Worm (Caenorhabditis elegans) whole organism, midembryonic: ENCODE measurements around the gene C47A4.3.

Experiments
- T22C8.4 ChIP-seq: fragments of 200-800 bp; sonication (Bioruptor generic); IDR thresholded peaks from 2 replicates; pipeline ENCODE4 v1.3.6; 2022; ENCODE audit warnings: missing genetic modification characterization, missing compliant biosample characterization
- cog-1 ChIP-seq: sonication (generic microtip); optimal IDR thresholded peaks from 2 replicates; lab custom pipeline; 2016; ENCODE audit warnings: missing genetic modification characterization, missing compliant biosample characterization
- flt-1 ChIP-seq: fragments of 200-800 bp; sonication (Bioruptor generic); IDR thresholded peaks from 2 replicates; pipeline ENCODE4 v1.3.6; 2022; ENCODE audit warnings: missing genetic modification characterization, missing compliant biosample characterization
- klf-2 ChIP-seq: fragments of 200-800 bp; sonication (Bioruptor generic); conservative IDR thresholded peaks from 2 replicates; pipeline ENCODE4 v1.3.6; 2022; ENCODE audit warnings: missing genetic modification reagents, missing genetic modification characterization, missing compliant biosample characterization
- med-1 ChIP-seq: sonication (generic microtip); optimal IDR thresholded peaks from 2 replicates; lab custom pipeline; 2017; ENCODE audit warnings: missing genetic modification characterization, mild to moderate bottlenecking, missing compliant biosample characterization, antibody characterized with exemption, missing genetic modification reagents; ENCODE audit not compliant: insufficient read depth
- ref-1 ChIP-seq: fragments of 200-800 bp; sonication (Bioruptor generic); conservative IDR thresholded peaks from 2 replicates; pipeline ENCODE4 v1.3.6; 2022; ENCODE audit warnings: missing genetic modification reagents, missing genetic modification characterization, missing compliant biosample characterization
- tab-1 ChIP-seq: fragments of 200-800 bp; sonication (Bioruptor generic); IDR thresholded peaks from 2 replicates; pipeline ENCODE4 v1.3.6; 2022; ENCODE audit warnings: missing genetic modification characterization, missing compliant biosample characterization
- ztf-23 ChIP-seq: fragments of 200-800 bp; sonication (Bioruptor generic); IDR thresholded peaks from 2 replicates; pipeline ENCODE4 v1.3.6; 2022; ENCODE audit warnings: missing genetic modification reagents, missing genetic modification characterization, missing compliant biosample characterization
- ztf-29 ChIP-seq: fragments of 200-800 bp; sonication (Bioruptor generic); IDR thresholded peaks from 2 replicates; pipeline ENCODE4 v1.3.6; 2022; ENCODE audit warnings: missing genetic modification reagents, missing genetic modification characterization, missing compliant biosample characterization

The C47A4.3 gene

ce11 chrIV:13742244-13742643, at the start of gene C47A4.3:
Gene C47A4.3, minus strand, starts transcription at chrIV:13742344.
- TF ChIP-seq klf-2 (no peak), ztf-29 (no peak), cog-1 (tag; lab: Kevin White, UChicago) (no peak), flt-1 (no peak)

ce11 chrIV:13788652-13789051, 46.5 kb upstream of the C47A4.3 start, which contains the start of the genes sas-6 and Y45F10D.7:
Gene sas-6, minus strand, starts transcription at chrIV:13788731.
Gene Y45F10D.7, plus strand, starts transcription at chrIV:13788907.
- TF ChIP-seq klf-2 (0 out of 2 replicates have a peak, but pooled peaks have one; percentile 44), T22C8.4 (GFP tag; lab: Robert Waterston, UW) (no peak), ztf-29 (no peak), flt-1 (peak; percentile 69; the same call in 1 of the 2 replicates), ref-1 (GFP tag; lab: Robert Waterston, UW) (no peak), ztf-23 (GFP tag; lab: Robert Waterston, UW) (peak; percentile 60; the same call in 1 of the 2 replicates)

ce11 chrIV:13786690-13787089, 44.5 kb upstream of the C47A4.3 start, which contains the start of gene icap-1:
Gene icap-1, minus strand, starts transcription at chrIV:13786961.
- no peak for TF ChIP-seq ztf-23 (GFP tag; lab: Robert Waterston, UW)
- no peak for TF ChIP-seq klf-2
- no peak for TF ChIP-seq flt-1
- no peak for TF ChIP-seq ztf-29
- no peak for TF ChIP-seq med-1 (GFP tag; lab: Kevin White, UChicago)
- no peak for TF ChIP-seq ref-1 (GFP tag; lab: Robert Waterston, UW)
- no peak for TF ChIP-seq tab-1
- no peak for TF ChIP-seq cog-1 (tag; lab: Kevin White, UChicago)
- no peak for TF ChIP-seq T22C8.4 (GFP tag; lab: Robert Waterston, UW)

ce11 chrIV:13785545-13785944, 43.4 kb upstream of the C47A4.3 start, which contains the start of gene lact-9:
Gene lact-9, minus strand, starts transcription at chrIV:13785645.
- TF ChIP-seq ref-1 (GFP tag; lab: Robert Waterston, UW) (no peak), flt-1 (no peak), cog-1 (tag; lab: Kevin White, UChicago) (no peak), klf-2 (no peak), ztf-29 (no peak), med-1 (GFP tag; lab: Kevin White, UChicago) (no peak), tab-1 (no peak), T22C8.4 (GFP tag; lab: Robert Waterston, UW) (no peak), ztf-23 (GFP tag; lab: Robert Waterston, UW) (no peak)

ce11 chrIV:13784774-13785173, 42.6 kb upstream of the C47A4.3 start:
- TF ChIP-seq ztf-29: no peak
- TF ChIP-seq ztf-23 (GFP tag; lab: Robert Waterston, UW): no peak
- no peak for TF ChIP-seq ref-1 (GFP tag; lab: Robert Waterston, UW)

ce11 chrIV:13783237-13784012, 41.3 kb upstream of the C47A4.3 start, which contains the start of gene iscu-1:
Gene iscu-1, plus strand, starts transcription at chrIV:13783962.
- TF ChIP-seq ztf-29 (peak; percentile 73; the same call in 1 of the 2 replicates), T22C8.4 (GFP tag; lab: Robert Waterston, UW) (no peak)

ce11 chrIV:13782319-13782718, 40.2 kb upstream of the C47A4.3 start:
- TF ChIP-seq tab-1 (no peak), ref-1 (GFP tag; lab: Robert Waterston, UW) (no peak), ztf-23 (GFP tag; lab: Robert Waterston, UW) (no peak), cog-1 (tag; lab: Kevin White, UChicago) (no peak), klf-2 (no peak), ztf-29 (no peak), T22C8.4 (GFP tag; lab: Robert Waterston, UW) (no peak), flt-1 (no peak), med-1 (GFP tag; lab: Kevin White, UChicago) (no peak)

- TF ChIP-seq ztf-23 (GFP tag; lab: Robert Waterston, UW) (no peak), T22C8.4 (GFP tag; lab: Robert Waterston, UW) (no peak), med-1 (GFP tag; lab: Kevin White, UChicago) (no peak), klf-2 (no peak), flt-1 (no peak), ref-1 (GFP tag; lab: Robert Waterston, UW) (no peak), cog-1 (tag; lab: Kevin White, UChicago) (no peak), tab-1 (no peak), ztf-29 (no peak)
Observed at ce11 chrIV:13778710-13779109, 36.6 kb upstream of the C47A4.3 start, which contains the start of gene gly-10. Gene gly-10, plus strand, starts transcription at chrIV:13779096.

ce11 chrIV:13777480-13777879, 35.3 kb upstream of the C47A4.3 start, which contains the start of gene rpl-18:
Gene rpl-18, plus strand, starts transcription at chrIV:13777865.
- no peak for TF ChIP-seq ztf-29
- no peak for TF ChIP-seq ref-1 (GFP tag; lab: Robert Waterston, UW)
- TF ChIP-seq flt-1: no peak
- no peak for TF ChIP-seq klf-2
- TF ChIP-seq cog-1 (tag; lab: Kevin White, UChicago): no peak
- TF ChIP-seq tab-1: no peak
- no peak for TF ChIP-seq T22C8.4 (GFP tag; lab: Robert Waterston, UW)
- TF ChIP-seq ztf-23 (GFP tag; lab: Robert Waterston, UW): no peak
- no peak for TF ChIP-seq med-1 (GFP tag; lab: Kevin White, UChicago)

ce11 chrIV:13776745-13777144, 34.6 kb upstream of the C47A4.3 start:
- TF ChIP-seq ztf-23 (GFP tag; lab: Robert Waterston, UW) (no peak), cog-1 (tag; lab: Kevin White, UChicago) (no peak), ztf-29 (no peak), klf-2 (no peak), T22C8.4 (GFP tag; lab: Robert Waterston, UW) (no peak), ref-1 (GFP tag; lab: Robert Waterston, UW) (no peak), tab-1 (no peak), med-1 (GFP tag; lab: Kevin White, UChicago) (no peak), flt-1 (no peak)
